Worm (Caenorhabditis elegans) whole organism, L3 larva: ENCODE measurements around the gene nspe-2.
A peak's percentile ranks its signal among the peaks of the same experiment; 100 is the strongest.

Source experiments
- ZK546.5 ChIP-seq: sonication (generic microtip); optimal IDR thresholded peaks from 2 replicates; lab custom pipeline; 2017; ENCODE audit warnings: missing biosample characterization, missing genetic modification characterization
- aly-2 ChIP-seq: fragments of 150-350 bp; optimal IDR thresholded peaks from 2 replicates; lab custom pipeline; 2014; ENCODE audit warnings: missing biosample characterization, missing genetic modification characterization
- ama-1 ChIP-seq: fragments of 150-350 bp; optimal IDR thresholded peaks from 2 replicates; lab custom pipeline; 2018
- ceh-16 ChIP-seq: sonication (generic microtip); optimal IDR thresholded peaks from 2 replicates; lab custom pipeline; 2017; ENCODE audit warnings: missing biosample characterization, missing genetic modification characterization
- ceh-28 ChIP-seq: fragments of 150-350 bp; optimal IDR thresholded peaks from 2 replicates; lab custom pipeline; 2014; ENCODE audit warnings: missing biosample characterization, missing genetic modification reagents, missing genetic modification characterization
- ceh-9 ChIP-seq: sonication (generic microtip); optimal IDR thresholded peaks from 2 replicates; lab custom pipeline; 2018; ENCODE audit warnings: missing biosample characterization, missing genetic modification characterization
- egl-27 ChIP-seq: sonication (generic microtip); optimal IDR thresholded peaks from 4 replicates; lab custom pipeline; 2017; ENCODE audit warnings: missing biosample characterization, missing genetic modification reagents, missing genetic modification characterization
- egl-5 ChIP-seq: fragments of 150-350 bp; optimal IDR thresholded peaks from 2 replicates; lab custom pipeline; 2017; ENCODE audit warnings: missing biosample characterization, missing genetic modification reagents, missing genetic modification characterization, inconsistent platforms
- elt-2 ChIP-seq: sonication (generic microtip); optimal IDR thresholded peaks from 2 replicates; lab custom pipeline; 2016; ENCODE audit warnings: missing genetic modification reagents, mild to moderate bottlenecking, missing genetic modification characterization, missing compliant biosample characterization
- eor-1 ChIP-seq, 2 experiments: fragments of 150-350 bp; optimal IDR thresholded peaks; 2 replicates each; lab custom pipeline; 2014 to 2018; ENCODE audit warnings: missing biosample characterization in 2 of 2, missing genetic modification characterization in 2 of 2
- fkh-10 ChIP-seq: sonication (generic microtip); optimal IDR thresholded peaks from 2 replicates; lab custom pipeline; 2017; ENCODE audit warnings: missing biosample characterization, missing genetic modification reagents, missing genetic modification characterization
- fkh-2 ChIP-seq: fragments of 150-350 bp; optimal IDR thresholded peaks from 2 replicates; lab custom pipeline; 2014; ENCODE audit warnings: missing biosample characterization, missing genetic modification reagents, missing genetic modification characterization
- fos-1 ChIP-seq: fragments of 150-350 bp; optimal IDR thresholded peaks from 2 replicates; lab custom pipeline; 2014; ENCODE audit warnings: missing biosample characterization, missing genetic modification characterization
- hmg-11 ChIP-seq: sonication (generic microtip); optimal IDR thresholded peaks from 2 replicates; lab custom pipeline; 2016; ENCODE audit warnings: missing genetic modification characterization, missing compliant biosample characterization
- jun-1 ChIP-seq: fragments of 150-350 bp; optimal IDR thresholded peaks from 2 replicates; lab custom pipeline; 2014; ENCODE audit warnings: missing biosample characterization, missing genetic modification reagents, missing genetic modification characterization
- lin-15B ChIP-seq: fragments of 150-350 bp; optimal IDR thresholded peaks from 2 replicates; lab custom pipeline; 2014; ENCODE audit warnings: missing biosample characterization, missing genetic modification characterization
- lin-39 ChIP-seq: fragments of 150-350 bp; optimal IDR thresholded peaks from 2 replicates; lab custom pipeline; 2018; ENCODE audit warnings: missing biosample characterization, missing genetic modification reagents, missing genetic modification characterization
- lsy-12 ChIP-seq: sonication (generic microtip); optimal IDR thresholded peaks from 2 replicates; lab custom pipeline; 2016; ENCODE audit warnings: mild to moderate bottlenecking, missing genetic modification characterization, missing compliant biosample characterization
- mdl-1 ChIP-seq: fragments of 150-350 bp; optimal IDR thresholded peaks from 2 replicates; lab custom pipeline; 2014; ENCODE audit warnings: missing biosample characterization, missing genetic modification characterization
- nfya-1 ChIP-seq: sonication (generic microtip); optimal IDR thresholded peaks from 2 replicates; lab custom pipeline; 2017; ENCODE audit warnings: missing genetic modification characterization, mild to moderate bottlenecking, missing compliant biosample characterization, antibody characterized with exemption, moderate library complexity; ENCODE audit not compliant: insufficient read depth
- nhr-12 ChIP-seq: fragments of 150-350 bp; optimal IDR thresholded peaks from 2 replicates; lab custom pipeline; 2014; ENCODE audit warnings: missing biosample characterization, missing genetic modification characterization
- nhr-23 ChIP-seq: fragments of 150-350 bp; optimal IDR thresholded peaks from 2 replicates; lab custom pipeline; 2014; ENCODE audit warnings: missing biosample characterization, missing genetic modification reagents, missing genetic modification characterization
- nhr-237 ChIP-seq: fragments of 150-350 bp; optimal IDR thresholded peaks from 2 replicates; lab custom pipeline; 2014; ENCODE audit warnings: missing biosample characterization, missing genetic modification characterization
- nhr-25 ChIP-seq: sonication (generic microtip); optimal IDR thresholded peaks from 2 replicates; lab custom pipeline; 2017; ENCODE audit warnings: missing biosample characterization, missing genetic modification characterization
- nhr-28 ChIP-seq: fragments of 150-350 bp; optimal IDR thresholded peaks from 2 replicates; lab custom pipeline; 2014; ENCODE audit warnings: missing biosample characterization, missing genetic modification characterization
- nhr-43 ChIP-seq: sonication (generic microtip); optimal IDR thresholded peaks from 2 replicates; lab custom pipeline; 2016; ENCODE audit warnings: mild to moderate bottlenecking, missing genetic modification characterization, missing compliant biosample characterization; ENCODE audit not compliant: poor library complexity, severe bottlenecking
- nhr-77 ChIP-seq: fragments of 150-350 bp; optimal IDR thresholded peaks from 2 replicates; lab custom pipeline; 2014; ENCODE audit warnings: missing biosample characterization, missing genetic modification characterization
- pha-4 ChIP-seq: fragments of 150-350 bp; optimal IDR thresholded peaks from 2 replicates; lab custom pipeline; 2014; ENCODE audit warnings: missing biosample characterization, missing genetic modification reagents, missing genetic modification characterization
- pqm-1 ChIP-seq: fragments of 150-350 bp; optimal IDR thresholded peaks from 2 replicates; lab custom pipeline; 2017; ENCODE audit warnings: missing biosample characterization, missing genetic modification characterization, inconsistent platforms
- skn-1 ChIP-seq: fragments of 150-350 bp; optimal IDR thresholded peaks from 2 replicates; lab custom pipeline; 2014; ENCODE audit warnings: missing biosample characterization, missing genetic modification characterization
- snpc-4 ChIP-seq: fragments of 150-350 bp; optimal IDR thresholded peaks from 2 replicates; lab custom pipeline; 2014; ENCODE audit warnings: missing biosample characterization, missing genetic modification characterization
- unc-39 ChIP-seq: sonication (generic microtip); optimal IDR thresholded peaks from 4 replicates; lab custom pipeline; 2017; ENCODE audit warnings: missing biosample characterization, missing genetic modification characterization
- unc-62 ChIP-seq: fragments of 150-350 bp; sonication (generic microtip); optimal IDR thresholded peaks from 4 replicates; lab custom pipeline; 2014; ENCODE audit warnings: missing biosample characterization, missing genetic modification reagents, missing genetic modification characterization
- zag-1 ChIP-seq: fragments of 150-350 bp; optimal IDR thresholded peaks from 2 replicates; lab custom pipeline; 2014; ENCODE audit warnings: missing biosample characterization, missing genetic modification characterization
- ztf-4 ChIP-seq: fragments of 150-350 bp; optimal IDR thresholded peaks from 2 replicates; lab custom pipeline; 2014; ENCODE audit warnings: missing biosample characterization, missing genetic modification characterization

Gene nspe-2

ce11 chrII:12606900-12607299 lies 12.3 kb downstream of the nspe-2 start, which contains the start of gene Y38E10A.8:
Gene Y38E10A.8 (plus strand): TSS chrII:12607200.
- TF ChIP-seq lsy-12 = no peak
- TF ChIP-seq pqm-1 (tag; lab: Kevin White, UChicago) = no peak
- TF ChIP-seq zag-1 (tag; lab: Kevin White, UChicago) = no peak
- no peak for TF ChIP-seq nfya-1 (tag; lab: Kevin White, UChicago)
- no peak for TF ChIP-seq ceh-16 (tag; lab: Kevin White, UChicago)
- no peak for TF ChIP-seq snpc-4 (tag; lab: Kevin White, UChicago)
- no peak for TF ChIP-seq lin-39 (tag; lab: Kevin White, UChicago)
- TF ChIP-seq jun-1 (tag; lab: Kevin White, UChicago) = no peak
- TF ChIP-seq ama-1 (lab: Kevin White, UChicago) = no peak
- no peak for TF ChIP-seq aly-2 (tag; lab: Kevin White, UChicago)
- TF ChIP-seq elt-2 = no peak
- TF ChIP-seq nhr-237 = no peak

- TF ChIP-seq nhr-12 (tag; lab: Kevin White, UChicago) = no peak
- TF ChIP-seq fkh-10 (GFP tag; lab: Kevin White, UChicago) = no peak
- TF ChIP-seq ZK546.5 (tag; lab: Kevin White, UChicago) = no peak
- TF ChIP-seq nhr-77 (tag; lab: Kevin White, UChicago) = no peak
- no peak for TF ChIP-seq nhr-23
- no peak for TF ChIP-seq snpc-4 (tag; lab: Kevin White, UChicago)
- TF ChIP-seq hmg-11 (tag; lab: Kevin White, UChicago) = no peak
Measured at ce11 chrII:12606108-12606507, 13.1 kb downstream of the nspe-2 start.

- TF ChIP-seq nhr-77 (tag; lab: Kevin White, UChicago) = no peak
- TF ChIP-seq nhr-43 (tag; lab: Kevin White, UChicago) = no peak
- peak; percentile 23 for TF ChIP-seq pha-4 (tag; lab: Kevin White, UChicago)
- TF ChIP-seq ama-1 (lab: Kevin White, UChicago) = no peak
- TF ChIP-seq hmg-11 (tag; lab: Kevin White, UChicago) = peak; percentile 43
- TF ChIP-seq ztf-4 = no peak
- TF ChIP-seq nhr-12 (tag; lab: Kevin White, UChicago) = no peak
- no peak for TF ChIP-seq unc-39 (tag; lab: Kevin White, UChicago)
- peak; percentile 0 for TF ChIP-seq nhr-23
- TF ChIP-seq snpc-4 (tag; lab: Kevin White, UChicago) = no peak
- TF ChIP-seq fkh-2 (tag; lab: Kevin White, UChicago) = no peak
- TF ChIP-seq aly-2 (tag; lab: Kevin White, UChicago) = no peak
- TF ChIP-seq elt-2 = peak; percentile 5
- TF ChIP-seq unc-62 (GFP tag; lab: Kevin White, UChicago) = no peak
- no peak for TF ChIP-seq egl-27
- peak; percentile 56 for TF ChIP-seq nhr-25 (tag; lab: Kevin White, UChicago)
- TF ChIP-seq nfya-1 (tag; lab: Kevin White, UChicago) = peak; percentile 46
- peak; percentile 78 for TF ChIP-seq ceh-28
- TF ChIP-seq eor-1 (tag; optimal IDR thresholded peaks at IDR 0.05; lab: Kevin White, UChicago) = no peak
- TF ChIP-seq fos-1 (tag; lab: Kevin White, UChicago) = no peak
- TF ChIP-seq skn-1 (tag; lab: Kevin White, UChicago) = no peak
- no peak for TF ChIP-seq mdl-1 (tag; lab: Kevin White, UChicago)
- no peak for TF ChIP-seq pqm-1 (tag; lab: Kevin White, UChicago)
- peak; percentile 37 for TF ChIP-seq egl-5 (tag; lab: Kevin White, UChicago)
- no peak for TF ChIP-seq ZK546.5 (tag; lab: Kevin White, UChicago)
- no peak for TF ChIP-seq nhr-28 (tag; lab: Kevin White, UChicago)
- peak; percentile 81 for TF ChIP-seq lin-15B (tag; lab: Kevin White, UChicago)
Measured at ce11 chrII:12603667-12604621, 15.2 kb downstream of the nspe-2 start, which contains the start of the genes ceh-100 and lips-15. Gene ceh-100 (minus strand): TSS chrII:12603680. Gene lips-15 (plus strand): TSS chrII:12604386.

- no peak for TF ChIP-seq nhr-25 (tag; lab: Kevin White, UChicago)
- no peak for TF ChIP-seq eor-1 (tag; optimal IDR thresholded peaks at IDR 0.05; lab: Kevin White, UChicago)
- TF ChIP-seq ceh-9 (tag; lab: Kevin White, UChicago) = no peak
- no peak for TF ChIP-seq ceh-28
- peak; percentile 31 for TF ChIP-seq elt-2
- TF ChIP-seq pqm-1 (tag; lab: Kevin White, UChicago) = peak; percentile 63
Measured at ce11 chrII:12580952-12581351, 38.2 kb downstream of the nspe-2 start, which contains the start of gene clec-4. Gene clec-4 (minus strand): TSS chrII:12581113.
